Worm (Caenorhabditis elegans) whole organism, L3 larva: Measurements from ENCODE around the gene Y46G5A.20.

Experiments used
- ZK546.5 ChIP-seq: sonication (generic microtip); optimal IDR thresholded peaks from 2 replicates; lab custom pipeline; 2017; ENCODE audit warnings: missing biosample characterization, missing genetic modification characterization
- aly-2 ChIP-seq: fragments of 150-350 bp; optimal IDR thresholded peaks from 2 replicates; lab custom pipeline; 2014; ENCODE audit warnings: missing biosample characterization, missing genetic modification characterization
- ama-1 ChIP-seq: fragments of 150-350 bp; optimal IDR thresholded peaks from 2 replicates; lab custom pipeline; 2018
- fos-1 ChIP-seq: fragments of 150-350 bp; optimal IDR thresholded peaks from 2 replicates; lab custom pipeline; 2014; ENCODE audit warnings: missing biosample characterization, missing genetic modification characterization
- lin-39 ChIP-seq: fragments of 150-350 bp; optimal IDR thresholded peaks from 2 replicates; lab custom pipeline; 2018; ENCODE audit warnings: missing biosample characterization, missing genetic modification reagents, missing genetic modification characterization
- nhr-25 ChIP-seq: sonication (generic microtip); optimal IDR thresholded peaks from 2 replicates; lab custom pipeline; 2017; ENCODE audit warnings: missing biosample characterization, missing genetic modification characterization
- nhr-28 ChIP-seq: fragments of 150-350 bp; optimal IDR thresholded peaks from 2 replicates; lab custom pipeline; 2014; ENCODE audit warnings: missing biosample characterization, missing genetic modification characterization
- skn-1 ChIP-seq: fragments of 150-350 bp; optimal IDR thresholded peaks from 2 replicates; lab custom pipeline; 2014; ENCODE audit warnings: missing biosample characterization, missing genetic modification characterization
- ztf-11 ChIP-seq: fragments of 150-350 bp; optimal IDR thresholded peaks from 2 replicates; lab custom pipeline; 2014; ENCODE audit warnings: missing biosample characterization, missing genetic modification characterization
- ztf-4 ChIP-seq: fragments of 150-350 bp; optimal IDR thresholded peaks from 2 replicates; lab custom pipeline; 2014; ENCODE audit warnings: missing biosample characterization, missing genetic modification characterization

- TF ChIP-seq nhr-28 (tag; lab: Kevin White, UChicago) (no peak), skn-1 (no peak), nhr-25 (tag; lab: Kevin White, UChicago) (no peak), ZK546.5 (tag; lab: Kevin White, UChicago) (no peak), ama-1 (lab: Kevin White, UChicago) (peak; percentile 12), aly-2 (tag; lab: Kevin White, UChicago) (no peak), lin-39 (no peak), ztf-4 (tag; lab: Kevin White, UChicago) (no peak), fos-1 (no peak), ztf-11 (no peak)
These were observed 14.7 kb upstream of the Y46G5A.20 start, which contains the start of gene cpt-1 for ce11 chrII:12796040-12796502.
